Fruit fly (Drosophila melanogaster): ENCODE results near the gene Tsp66E.

Tsp66E gene

DNA sequence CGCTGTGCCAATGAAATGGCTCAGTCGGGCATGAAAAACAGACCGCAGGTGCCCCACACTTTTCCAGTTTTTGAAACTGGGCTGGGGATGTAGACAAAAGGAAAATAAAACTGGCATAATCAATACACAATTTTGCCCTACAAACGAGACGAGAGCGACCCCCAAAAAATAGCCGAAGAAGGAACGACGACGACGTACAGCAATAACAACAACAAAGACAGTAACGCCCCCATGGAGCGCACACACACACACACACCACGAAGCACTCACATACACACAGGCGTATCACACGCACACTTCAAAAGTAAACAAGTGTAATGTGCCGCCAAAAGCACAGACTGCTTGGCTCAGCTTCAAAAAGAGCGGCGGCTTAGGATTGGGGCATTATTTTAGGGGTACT is 39.2 kb downstream of the Tsp66E start:
- TF ChIP-seq chinmo (GFP tag; IDR thresholded peaks at IDR 0.05; ENCODE audit: partially characterized antibody) (0 out of 4 replicates have a peak, but pooled peaks have one; percentile 45), HLH3B (GFP tag; IDR thresholded peaks at IDR 0.05) (no peak), run (tag; optimal IDR thresholded peaks at IDR 0.05) (no peak), Spps (tag; optimal IDR thresholded peaks at IDR 0.05) (no peak), onecut (GFP tag; IDR thresholded peaks at IDR 0.05) (peak; percentile 65; the same call in 1 of the 2 replicates), corto (GFP tag; optimal IDR thresholded peaks at IDR 0.05) (no peak), sd (tag; optimal IDR thresholded peaks at IDR 0.05) (no peak), cg (GFP tag; optimal IDR thresholded peaks at IDR 0.05) (peak; percentile 71), Med (GFP tag) (peak; percentile 69), abd-A (tag; optimal IDR thresholded peaks at IDR 0.05) (peak; percentile 62), Nf-YC (tag; optimal IDR thresholded peaks at IDR 0.05) (peak; percentile 4), CG4360 (GFP tag; IDR thresholded peaks at IDR 0.05) (peak; percentile 57), Scr (GFP tag; IDR thresholded peaks at IDR 0.05; ENCODE audit: partially characterized antibody) (0 out of 2 replicates have a peak, but pooled peaks have one; percentile 14), Hey (tag; optimal IDR thresholded peaks at IDR 0.05) (peak; percentile 24), CG32767 (GFP tag; IDR thresholded peaks at IDR 0.05) (peak; percentile 52), unc-4 (GFP tag; IDR thresholded peaks at IDR 0.05; ENCODE audit: partially characterized antibody) (no peak), Deaf1 (tag; optimal IDR thresholded peaks at IDR 0.05) (peak; percentile 91), ham (GFP tag; IDR thresholded peaks at IDR 0.05) (no peak), lab (GFP tag; optimal IDR thresholded peaks at IDR 0.05) (no peak), CG10366 (GFP tag; IDR thresholded peaks at IDR 0.05) (no peak), tap (tag; optimal IDR thresholded peaks at IDR 0.05) (no peak), Hmx (GFP tag; optimal IDR thresholded peaks at IDR 0.05) (no peak), sug (tag; optimal IDR thresholded peaks at IDR 0.05) (peak; percentile 49)

DNA sequence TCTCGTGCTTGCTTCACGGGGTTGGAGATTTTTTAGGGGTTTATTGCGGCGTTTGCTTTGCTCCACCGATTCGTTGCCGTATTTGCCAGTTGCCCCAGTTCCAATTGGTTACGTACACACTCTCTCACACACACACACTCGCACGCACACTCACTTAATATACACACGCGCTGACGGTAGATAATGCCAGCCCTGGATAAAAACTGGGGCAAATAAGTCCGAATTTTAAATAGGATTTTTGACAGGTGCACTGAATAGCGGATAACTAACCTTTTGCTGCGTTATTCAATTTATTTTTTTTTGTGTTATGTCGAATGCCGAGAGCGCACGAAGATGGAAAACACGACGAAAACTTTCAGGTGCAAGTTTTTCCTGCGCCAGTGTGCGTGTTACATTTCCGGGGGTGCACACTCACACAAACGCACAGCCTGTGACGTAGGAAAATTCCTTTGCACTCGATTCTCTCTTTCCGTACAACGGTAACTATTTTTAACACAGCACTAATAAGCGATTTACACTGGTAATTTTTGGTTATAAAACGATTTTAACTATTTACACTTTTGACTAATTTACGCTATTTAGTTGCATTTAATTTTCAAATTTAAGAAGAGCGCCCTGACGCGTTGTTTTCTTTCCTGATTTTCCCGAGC is 40.4 kb downstream of the Tsp66E start:
- TF ChIP-seq CG11504 (tag; optimal IDR thresholded peaks at IDR 0.05) = no peak
- TF ChIP-seq ara (GFP tag; IDR thresholded peaks at IDR 0.05) = 0 out of 2 replicates have a peak, but pooled peaks have one; percentile 23
- no peak for TF ChIP-seq CG17568 (GFP tag; optimal IDR thresholded peaks at IDR 0.05)
- TF ChIP-seq ttk (GFP tag; IDR thresholded peaks at IDR 0.05) = 0 out of 2 replicates have a peak, but pooled peaks have one; percentile 28
- TF ChIP-seq cg (GFP tag; optimal IDR thresholded peaks at IDR 0.05) = peak; percentile 66
- no peak for TF ChIP-seq Mrtf (GFP tag; IDR thresholded peaks at IDR 0.05)
- TF ChIP-seq Bdp1 (GFP tag; optimal IDR thresholded peaks at IDR 0.05) = no peak
- peak in 1 of 2 experiments; percentile 2 for TF ChIP-seq Trl (optimal IDR thresholded peaks at IDR 0.05)
- TF ChIP-seq Trl (GFP tag; optimal IDR thresholded peaks at IDR 0.05) = no peak
- no peak for TF ChIP-seq ap (GFP tag; IDR thresholded peaks at IDR 0.05)
- peak; percentile 67 for TF ChIP-seq Med (GFP tag)
- no peak for TF ChIP-seq exex (tag; optimal IDR thresholded peaks at IDR 0.05)
- TF ChIP-seq Nf-YC (tag; optimal IDR thresholded peaks at IDR 0.05) = peak; percentile 26
- peak; percentile 44 for TF ChIP-seq sd (tag; optimal IDR thresholded peaks at IDR 0.05)
- no peak for TF ChIP-seq CG3847 (GFP tag; IDR thresholded peaks at IDR 0.05)
- peak; percentile 96 for TF ChIP-seq nerfin-1 (tag; optimal IDR thresholded peaks at IDR 0.05)
- no peak for TF ChIP-seq CG6689 (GFP tag; IDR thresholded peaks at IDR 0.05)
- peak; percentile 3 for TF ChIP-seq Elba2 (GFP tag; optimal IDR thresholded peaks at IDR 0.05)
- TF ChIP-seq Pdp1 (GFP tag; optimal IDR thresholded peaks at IDR 0.05) = peak in 1 of 2 experiments; percentile 31
- 0 out of 2 replicates have a peak, but pooled peaks have one; percentile 4 for TF ChIP-seq CG4360 (GFP tag; IDR thresholded peaks at IDR 0.05)
- 0 out of 4 replicates have a peak, but pooled peaks have one; percentile 55 for TF ChIP-seq chinmo (GFP tag; IDR thresholded peaks at IDR 0.05; ENCODE audit: partially characterized antibody)
